Worm (Caenorhabditis elegans) whole organism, young adult: Measurements from ENCODE around the gene ZC116.1.

Source experiments
- B0019.2 ChIP-seq: fragments of 200-800 bp; sonication (Bioruptor generic); conservative IDR thresholded peaks from 2 replicates; pipeline ENCODE4 v1.3.6; 2022; ENCODE audit warnings: missing genetic modification reagents, missing genetic modification characterization, missing compliant biosample characterization
- C17E4.6 ChIP-seq: fragments of 200-800 bp; sonication (Bioruptor generic); IDR thresholded peaks from 2 replicates; pipeline ENCODE4 v1.3.6; 2022; ENCODE audit warnings: missing genetic modification reagents, missing genetic modification characterization, missing compliant biosample characterization
- F23B12.7 ChIP-seq: sonication (generic microtip); optimal IDR thresholded peaks from 2 replicates; lab custom pipeline; 2017; ENCODE audit warnings: missing genetic modification characterization, mild to moderate bottlenecking, missing compliant biosample characterization, antibody characterized with exemption, moderate library complexity; ENCODE audit not compliant: insufficient read depth
- F49E8.2 ChIP-seq: sonication (generic microtip); optimal IDR thresholded peaks from 3 replicates; lab custom pipeline; 2017; ENCODE audit warnings: missing genetic modification characterization, mild to moderate bottlenecking, missing compliant biosample characterization, antibody characterized with exemption, moderate library complexity; ENCODE audit not compliant: insufficient read depth
- F57C9.4 ChIP-seq: sonication (generic microtip); optimal IDR thresholded peaks from 2 replicates; lab custom pipeline; 2017; ENCODE audit warnings: mild to moderate bottlenecking, missing genetic modification characterization, missing compliant biosample characterization
- K11D2.4 ChIP-seq: fragments of 200-800 bp; sonication (Bioruptor generic); IDR thresholded peaks from 2 replicates; pipeline ENCODE4 v1.3.6; 2022; ENCODE audit warnings: missing genetic modification reagents, missing genetic modification characterization, missing compliant biosample characterization
- Y53F4B.3 ChIP-seq: fragments of 200-800 bp; sonication (Bioruptor generic); IDR thresholded peaks from 2 replicates; pipeline ENCODE4 v1.3.6; 2022; ENCODE audit warnings: missing genetic modification reagents, missing genetic modification characterization, missing compliant biosample characterization
- Y67H2A.10 ChIP-seq: fragments of 200-800 bp; sonication (Bioruptor generic); conservative IDR thresholded peaks from 2 replicates; pipeline ENCODE4 v1.3.6; 2022; ENCODE audit warnings: missing genetic modification reagents, missing genetic modification characterization, missing compliant biosample characterization
- Y79H2A.3 ChIP-seq: fragments of 200-800 bp; sonication (Bioruptor generic); conservative IDR thresholded peaks from 2 replicates; pipeline ENCODE4 v1.3.6; 2022; ENCODE audit warnings: missing genetic modification reagents, missing genetic modification characterization, missing compliant biosample characterization
- ZK185.1 ChIP-seq: sonication (generic microtip); optimal IDR thresholded peaks from 2 replicates; lab custom pipeline; 2016; ENCODE audit warnings: mild to moderate bottlenecking, missing genetic modification characterization, missing compliant biosample characterization; ENCODE audit not compliant: poor library complexity, severe bottlenecking
- aptf-3 ChIP-seq: fragments of 200-800 bp; sonication (Bioruptor generic); IDR thresholded peaks from 2 replicates; pipeline ENCODE4 v1.3.6; 2022; ENCODE audit warnings: missing genetic modification characterization, missing compliant biosample characterization
- attf-6 ChIP-seq: fragments of 200-800 bp; sonication (Bioruptor generic); IDR thresholded peaks from 2 replicates; pipeline ENCODE4 v1.3.6; 2022; ENCODE audit warnings: missing genetic modification reagents, missing genetic modification characterization, missing compliant biosample characterization
- bed-1 ChIP-seq: fragments of 200-800 bp; sonication (Bioruptor generic); IDR thresholded peaks from 2 replicates; pipeline ENCODE4 v1.3.6; 2022; ENCODE audit warnings: missing genetic modification reagents, missing genetic modification characterization, missing compliant biosample characterization
- ccch-3 ChIP-seq: fragments of 200-800 bp; sonication (Bioruptor generic); optimal IDR thresholded peaks from 2 replicates; lab custom pipeline; 2018; ENCODE audit warnings: mild to moderate bottlenecking, missing genetic modification characterization, missing compliant biosample characterization
- cebp-2 ChIP-seq: fragments of 200-800 bp; sonication (Bioruptor generic); IDR thresholded peaks from 2 replicates; pipeline ENCODE4 v1.3.6; 2022; ENCODE audit warnings: missing genetic modification characterization, missing compliant biosample characterization
- ceh-27 ChIP-seq: fragments of 200-800 bp; sonication (Bioruptor generic); optimal IDR thresholded peaks from 2 replicates; lab custom pipeline; 2018; ENCODE audit warnings: mild to moderate bottlenecking, missing genetic modification characterization, moderate library complexity, missing compliant biosample characterization
- ceh-58 ChIP-seq: fragments of 200-800 bp; sonication (Bioruptor generic); IDR thresholded peaks from 2 replicates; pipeline ENCODE4 v1.3.6; 2022; ENCODE audit warnings: missing genetic modification characterization, missing compliant biosample characterization
- ceh-91 ChIP-seq: fragments of 200-800 bp; sonication (Bioruptor generic); IDR thresholded peaks from 2 replicates; pipeline ENCODE4 v1.3.6; 2022; ENCODE audit warnings: missing genetic modification reagents, missing genetic modification characterization, missing compliant biosample characterization
- die-1 ChIP-seq: sonication (generic microtip); optimal IDR thresholded peaks from 2 replicates; lab custom pipeline; 2016; ENCODE audit warnings: missing genotype, mild to moderate bottlenecking, missing genetic modification characterization, missing compliant biosample characterization
- dox-1 ChIP-seq: fragments of 200-800 bp; sonication (Bioruptor generic); IDR thresholded peaks from 2 replicates; pipeline ENCODE4 v1.3.6; 2022; ENCODE audit warnings: missing genetic modification reagents, missing genetic modification characterization, missing compliant biosample characterization
- dpl-1 ChIP-seq: fragments of 150-350 bp; optimal IDR thresholded peaks from 2 replicates; lab custom pipeline; 2014; ENCODE audit warnings: missing biosample characterization, missing genetic modification reagents, missing genetic modification characterization
- egl-18 ChIP-seq: fragments of 200-800 bp; sonication (Bioruptor generic); IDR thresholded peaks from 2 replicates; pipeline ENCODE4 v1.3.6; 2022; ENCODE audit warnings: missing genetic modification reagents, missing genetic modification characterization, missing compliant biosample characterization
- gei-17 ChIP-seq: fragments of 200-800 bp; sonication (Bioruptor generic); optimal IDR thresholded peaks from 2 replicates; lab custom pipeline; 2018; ENCODE audit warnings: mild to moderate bottlenecking, missing genetic modification characterization, missing compliant biosample characterization
- lin-26 ChIP-seq: fragments of 200-800 bp; sonication (Bioruptor generic); IDR thresholded peaks from 2 replicates; pipeline ENCODE4 v1.3.6; 2022; ENCODE audit warnings: missing genetic modification reagents, missing genetic modification characterization, missing compliant biosample characterization
- lin-40 ChIP-seq: sonication (generic microtip); optimal IDR thresholded peaks from 2 replicates; lab custom pipeline; 2016; ENCODE audit warnings: missing genetic modification characterization, mild to moderate bottlenecking, missing compliant biosample characterization, missing genotype, missing genetic modification reagents
- lir-1 ChIP-seq: fragments of 200-800 bp; sonication (Bioruptor generic); conservative IDR thresholded peaks from 2 replicates; pipeline ENCODE4 v1.3.6; 2022; ENCODE audit warnings: missing genetic modification reagents, missing genetic modification characterization, missing compliant biosample characterization
- madf-3 ChIP-seq: fragments of 200-800 bp; sonication (Bioruptor generic); IDR thresholded peaks from 2 replicates; pipeline ENCODE4 v1.3.6; 2022; ENCODE audit warnings: missing genetic modification reagents, missing genetic modification characterization, missing compliant biosample characterization
- madf-6 ChIP-seq: fragments of 200-800 bp; sonication (Bioruptor generic); IDR thresholded peaks from 2 replicates; pipeline ENCODE4 v1.3.6; 2022; ENCODE audit warnings: missing genetic modification reagents, missing genetic modification characterization, missing compliant biosample characterization
- nfya-1 ChIP-seq: sonication (generic microtip); optimal IDR thresholded peaks from 2 replicates; lab custom pipeline; 2017; ENCODE audit warnings: antibody characterized with exemption, missing compliant biosample characterization, missing genetic modification characterization, borderline replicate concordance; ENCODE audit not compliant: insufficient read depth
- nhr-80 ChIP-seq: sonication (generic microtip); optimal IDR thresholded peaks from 2 replicates; lab custom pipeline; 2016; ENCODE audit warnings: missing genetic modification characterization, missing compliant biosample characterization
- nhr-90 ChIP-seq: sonication (generic microtip); optimal IDR thresholded peaks from 2 replicates; lab custom pipeline; 2016; ENCODE audit warnings: missing genotype, mild to moderate bottlenecking, missing genetic modification characterization, missing compliant biosample characterization
- pbrm-1 ChIP-seq: fragments of 200-800 bp; sonication (Bioruptor generic); IDR thresholded peaks from 2 replicates; pipeline ENCODE4 v1.3.6; 2022; ENCODE audit warnings: missing genetic modification reagents, missing genetic modification characterization, missing compliant biosample characterization
- pha-4 ChIP-seq: fragments of 150-350 bp; sonication (generic microtip); optimal IDR thresholded peaks from 2 replicates; lab custom pipeline; 2014; ENCODE audit warnings: missing biosample characterization, missing genetic modification reagents, missing genetic modification characterization
- sdz-38 ChIP-seq: sonication (generic microtip); optimal IDR thresholded peaks from 2 replicates; lab custom pipeline; 2016; ENCODE audit warnings: missing genotype, missing genetic modification characterization, missing compliant biosample characterization
- snpc-1.1 ChIP-seq: sonication (generic microtip); optimal IDR thresholded peaks from 2 replicates; lab custom pipeline; 2017; ENCODE audit warnings: missing genetic modification characterization, mild to moderate bottlenecking, missing compliant biosample characterization, antibody characterized with exemption, moderate library complexity, missing genotype, missing genetic modification reagents; ENCODE audit not compliant: insufficient read depth
- snpc-1.3 ChIP-seq: sonication (generic microtip); optimal IDR thresholded peaks from 2 replicates; lab custom pipeline; 2017; ENCODE audit warnings: missing genetic modification characterization, mild to moderate bottlenecking, missing compliant biosample characterization, antibody characterized with exemption, moderate library complexity, missing genotype, missing genetic modification reagents; ENCODE audit not compliant: insufficient read depth
- tbp1 ChIP-seq: fragments of 200-800 bp; sonication (Bioruptor generic); optimal IDR thresholded peaks from 2 replicates; lab custom pipeline; 2018; ENCODE audit warnings: mild to moderate bottlenecking, missing genetic modification characterization, missing compliant biosample characterization
- tlf-1 ChIP-seq: fragments of 200-800 bp; sonication (Bioruptor generic); optimal IDR thresholded peaks from 2 replicates; lab custom pipeline; 2018; ENCODE audit warnings: mild to moderate bottlenecking, missing genetic modification characterization, missing compliant biosample characterization
- zfh-2 ChIP-seq: fragments of 200-800 bp; sonication (Bioruptor generic); conservative IDR thresholded peaks from 2 replicates; pipeline ENCODE4 v1.3.6; 2022; ENCODE audit warnings: missing genetic modification reagents, missing genetic modification characterization, missing compliant biosample characterization

Gene ZC116.1

ce11 chrV:12644500-12644899 lies 34.9 kb downstream of the ZC116.1 start, which contains the start of gene F56H9.8:
F56H9.8 (plus strand) TSS chrV:12644800.
- TF ChIP-seq tbp1 (GFP tag; lab: Kevin White, UChicago) = no peak

- TF ChIP-seq die-1 (tag; lab: Kevin White, UChicago) = no peak
- TF ChIP-seq Y79H2A.3 (GFP tag; lab: Robert Waterston, UW) = no peak
- TF ChIP-seq ceh-27 (GFP tag; lab: Kevin White, UChicago) = no peak
- no peak for TF ChIP-seq dpl-1 (GFP tag; lab: Kevin White, UChicago)
- TF ChIP-seq ceh-91 (GFP tag; lab: Robert Waterston, UW) = no peak
- no peak for TF ChIP-seq dox-1
- TF ChIP-seq tlf-1 (GFP tag; lab: Kevin White, UChicago) = no peak
- TF ChIP-seq gei-17 = no peak
- no peak for TF ChIP-seq sdz-38 (tag; lab: Kevin White, UChicago)
- TF ChIP-seq B0019.2 (GFP tag; lab: Robert Waterston, UW) = no peak
- TF ChIP-seq, all 124 proteins: peak for 0
Measured at ce11 chrV:12649213-12649612, 39.6 kb downstream of the ZC116.1 start, which contains the start of gene gpa-9. gpa-9 (minus strand) TSS chrV:12649313.

ce11 chrV:12649636-12650035 lies 40.0 kb downstream of the ZC116.1 start, which contains the start of gene lin-25:
lin-25 (plus strand) TSS chrV:12649925.
- TF ChIP-seq ZK185.1 (tag; lab: Kevin White, UChicago) = peak; percentile 23
- peak; percentile 53 for TF ChIP-seq nhr-80 (tag; lab: Kevin White, UChicago)
- no peak for TF ChIP-seq K11D2.4 (GFP tag; lab: Robert Waterston, UW)
- TF ChIP-seq lin-26 (GFP tag; lab: Robert Waterston, UW) = no peak
- no peak for TF ChIP-seq nfya-1 (tag; lab: Kevin White, UChicago)

- TF ChIP-seq Y53F4B.3 (GFP tag; lab: Robert Waterston, UW) (no peak), snpc-1.3 (tag; lab: Kevin White, UChicago) (no peak), ZK185.1 (tag; lab: Kevin White, UChicago) (no peak), pbrm-1 (GFP tag; lab: Robert Waterston, UW) (no peak), egl-18 (GFP tag; lab: Robert Waterston, UW) (no peak), dpl-1 (GFP tag; lab: Kevin White, UChicago) (no peak), pha-4 (tag; lab: Kevin White, UChicago) (no peak), snpc-1.1 (no peak), cebp-2 (GFP tag; lab: Robert Waterston, UW) (no peak)
- TF ChIP-seq, all 124 proteins: peak for 0
Measured at ce11 chrV:12658142-12658541, 48.5 kb downstream of the ZC116.1 start, which contains the start of gene W05B10.6. W05B10.6 (minus strand) TSS chrV:12658242.

ce11 chrV:12659426-12659825 lies 49.8 kb downstream of the ZC116.1 start, which contains the start of gene ccch-3:
ccch-3 (minus strand) TSS chrV:12659687.
- TF ChIP-seq lir-1 (GFP tag; lab: Robert Waterston, UW) (0 out of 2 replicates have a peak, but pooled peaks have one; percentile 46), zfh-2 (GFP tag; lab: Robert Waterston, UW) (no peak), ccch-3 (GFP tag; lab: Kevin White, UChicago) (no peak), F49E8.2 (tag; lab: Kevin White, UChicago) (peak; percentile 20), F23B12.7 (tag; lab: Kevin White, UChicago) (no peak), cebp-2 (GFP tag; lab: Robert Waterston, UW) (no peak), Y67H2A.10 (no peak), madf-3 (peak; percentile 83), lin-40 (tag; lab: Kevin White, UChicago) (peak; percentile 70), madf-6 (GFP tag; lab: Robert Waterston, UW) (peak; percentile 73), nhr-90 (peak; percentile 39), bed-1 (no peak), C17E4.6 (peak; percentile 22; the same call in 1 of the 2 replicates), pbrm-1 (GFP tag; lab: Robert Waterston, UW) (peak; percentile 67; the same call in 1 of the 2 replicates), attf-6 (no peak), Y79H2A.3 (GFP tag; lab: Robert Waterston, UW) (no peak), dox-1 (peak; percentile 72; the same call in 1 of the 2 replicates), ceh-58 (no peak), aptf-3 (GFP tag; lab: Robert Waterston, UW) (no peak), nhr-80 (tag; lab: Kevin White, UChicago) (peak; percentile 53), F57C9.4 (no peak)
